Fruit fly (Drosophila melanogaster) whole organism, prepupa: ENCODE results near the gene CG45116.

Source experiments
- CG10631 ChIP-seq: fragments of 200-800 bp; sonication (Bioruptor generic); optimal IDR thresholded peaks from 2 replicates; lab custom pipeline; 2016; ENCODE audit warnings: missing biosample characterization, missing genetic modification characterization
- CG10669 ChIP-seq: fragments of 200-800 bp; sonication (Bioruptor generic); optimal IDR thresholded peaks from 3 replicates; lab custom pipeline; 2018; ENCODE audit warnings: missing biosample characterization, mild to moderate bottlenecking, missing genetic modification characterization, moderate library complexity
- CG11762 ChIP-seq: fragments of 200-800 bp; sonication (Bioruptor generic); optimal IDR thresholded peaks from 3 replicates; lab custom pipeline; 2016; ENCODE audit warnings: missing biosample characterization, missing genetic modification characterization; ENCODE audit not compliant: insufficient read depth
- CG31627 ChIP-seq: fragments of 200-800 bp; sonication (Bioruptor generic); optimal IDR thresholded peaks from 3 replicates; lab custom pipeline; 2016; ENCODE audit warnings: missing biosample characterization, missing genetic modification characterization
- CG32006 ChIP-seq: fragments of 200-800 bp; sonication (Bioruptor generic); optimal IDR thresholded peaks from 3 replicates; lab custom pipeline; 2017; ENCODE audit warnings: missing biosample characterization, mild to moderate bottlenecking, missing genetic modification characterization
- CG3919 ChIP-seq: fragments of 200-800 bp; sonication (Bioruptor generic); optimal IDR thresholded peaks from 3 replicates; lab custom pipeline; 2016; ENCODE audit warnings: missing biosample characterization, missing genetic modification characterization
- CG4318 ChIP-seq: fragments of 200-800 bp; sonication (Bioruptor generic); optimal IDR thresholded peaks from 3 replicates; lab custom pipeline; 2017; ENCODE audit warnings: missing biosample characterization, mild to moderate bottlenecking, missing genetic modification characterization
- CG6163 ChIP-seq: fragments of 200-800 bp; sonication (Bioruptor generic); IDR thresholded peaks from 3 replicates; pipeline ENCODE4 v1.3.6; 2022; ENCODE audit warnings: missing biosample characterization, missing genetic modification characterization
- CG6792 ChIP-seq: fragments of 200-800 bp; sonication (Bioruptor generic); optimal IDR thresholded peaks from 3 replicates; lab custom pipeline; 2016; ENCODE audit warnings: missing biosample characterization, missing genetic modification characterization
- CG6808 ChIP-seq: fragments of 200-800 bp; sonication (Bioruptor generic); optimal IDR thresholded peaks from 3 replicates; lab custom pipeline; 2017; ENCODE audit warnings: missing biosample characterization, missing genetic modification characterization, mild to moderate bottlenecking, moderate library complexity, missing genetic modification reagents
- CG8632 ChIP-seq: fragments of 200-800 bp; sonication (Bioruptor generic); optimal IDR thresholded peaks from 3 replicates; lab custom pipeline; 2016; ENCODE audit warnings: missing biosample characterization, missing genetic modification characterization
- CG9139 ChIP-seq: fragments of 200-800 bp; sonication (Bioruptor generic); optimal IDR thresholded peaks from 3 replicates; lab custom pipeline; 2017; ENCODE audit warnings: missing biosample characterization, mild to moderate bottlenecking, missing genetic modification characterization
- Eip78C ChIP-seq: fragments of 200-800 bp; sonication (Bioruptor generic); peaks from one replicate; lab custom pipeline; 2016; ENCODE audit warnings: missing biosample characterization, missing genetic modification characterization
- Eip93F ChIP-seq: fragments of 200-800 bp; sonication (Bioruptor generic); optimal IDR thresholded peaks from 2 replicates; lab custom pipeline; 2016; ENCODE audit warnings: missing biosample characterization, mild to moderate bottlenecking, missing genetic modification characterization
- Ets96B ChIP-seq: fragments of 200-800 bp; optimal IDR thresholded peaks from 2 replicates; lab custom pipeline; 2019; ENCODE audit warnings: missing biosample characterization, mild to moderate bottlenecking, missing genetic modification characterization, moderate library complexity
- Gug ChIP-seq: fragments of 200-800 bp; sonication (Bioruptor generic); IDR thresholded peaks from 2 replicates; pipeline ENCODE4 v1.3.6; 2022; ENCODE audit warnings: missing biosample characterization, missing genetic modification characterization
- Hr38 ChIP-seq: sonication (Bioruptor generic); optimal IDR thresholded peaks from 2 replicates; lab custom pipeline; 2016; ENCODE audit warnings: missing biosample characterization, missing genetic modification characterization
- Hr39 ChIP-seq: fragments of 200-800 bp; sonication (Bioruptor generic); optimal IDR thresholded peaks from 2 replicates; lab custom pipeline; 2016; ENCODE audit warnings: missing biosample characterization, missing genetic modification characterization
- Hr4 ChIP-seq: fragments of 200-800 bp; sonication (Bioruptor generic); optimal IDR thresholded peaks from 3 replicates; lab custom pipeline; 2016; ENCODE audit warnings: missing biosample characterization, missing genetic modification characterization
- Met ChIP-seq: fragments of 200-800 bp; sonication (Bioruptor generic); optimal IDR thresholded peaks from 3 replicates; lab custom pipeline; 2016; ENCODE audit warnings: missing biosample characterization, missing genetic modification characterization
- OdsH ChIP-seq: fragments of 200-800 bp; sonication (Bioruptor generic); optimal IDR thresholded peaks from 3 replicates; lab custom pipeline; 2016; ENCODE audit warnings: missing biosample characterization, missing genetic modification characterization
- Smox ChIP-seq: fragments of 200-800 bp; sonication (Bioruptor generic); optimal IDR thresholded peaks from 3 replicates; lab custom pipeline; 2016; ENCODE audit warnings: missing biosample characterization, missing genetic modification characterization
- Sox102F ChIP-seq: fragments of 200-800 bp; sonication (Bioruptor generic); optimal IDR thresholded peaks from 2 replicates; lab custom pipeline; 2016; ENCODE audit warnings: missing biosample characterization, mild to moderate bottlenecking, missing genetic modification characterization
- Sox14 ChIP-seq: fragments of 200-800 bp; sonication (Bioruptor generic); optimal IDR thresholded peaks from 3 replicates; lab custom pipeline; 2016; ENCODE audit warnings: missing biosample characterization, missing genetic modification characterization
- achi ChIP-seq: fragments of 200-800 bp; sonication (Bioruptor generic); optimal IDR thresholded peaks from 3 replicates; lab custom pipeline; 2016; ENCODE audit warnings: missing biosample characterization, missing genetic modification characterization
- acj6 ChIP-seq: fragments of 200-800 bp; sonication (Bioruptor generic); optimal IDR thresholded peaks from 3 replicates; lab custom pipeline; 2016; ENCODE audit warnings: missing biosample characterization, missing genetic modification characterization
- dac ChIP-seq: fragments of 200-800 bp; sonication (Bioruptor generic); optimal IDR thresholded peaks from 2 replicates; lab custom pipeline; 2017; ENCODE audit warnings: missing biosample characterization, mild to moderate bottlenecking, missing genetic modification characterization
- dsx ChIP-seq: fragments of 200-800 bp; optimal IDR thresholded peaks from 3 replicates; lab custom pipeline; 2019; ENCODE audit warnings: missing biosample characterization, mild to moderate bottlenecking, missing genetic modification characterization, moderate library complexity; ENCODE audit not compliant: poor library complexity, severe bottlenecking
- fd59A ChIP-seq: fragments of 200-800 bp; sonication (Bioruptor generic); optimal IDR thresholded peaks from 2 replicates; lab custom pipeline; 2017; ENCODE audit warnings: missing biosample characterization, mild to moderate bottlenecking, missing genetic modification characterization, missing genetic modification reagents
- fd85E ChIP-seq: fragments of 200-800 bp; sonication (Bioruptor generic); optimal IDR thresholded peaks from 3 replicates; lab custom pipeline; 2016; ENCODE audit warnings: missing biosample characterization, missing genetic modification characterization
- fkh ChIP-seq: fragments of 200-800 bp; sonication (Bioruptor generic); optimal IDR thresholded peaks from 3 replicates; lab custom pipeline; 2017; ENCODE audit warnings: missing biosample characterization, mild to moderate bottlenecking, missing genetic modification characterization, moderate library complexity
- lz ChIP-seq: fragments of 200-800 bp; sonication (Bioruptor generic); optimal IDR thresholded peaks from 3 replicates; lab custom pipeline; 2016; ENCODE audit warnings: missing biosample characterization, missing genetic modification characterization
- net ChIP-seq: fragments of 200-800 bp; sonication (Bioruptor generic); optimal IDR thresholded peaks from 3 replicates; lab custom pipeline; 2016; ENCODE audit warnings: missing biosample characterization, missing genetic modification characterization
- pdm3 ChIP-seq: fragments of 200-800 bp; sonication (Bioruptor generic); optimal IDR thresholded peaks from 3 replicates; lab custom pipeline; 2016; ENCODE audit warnings: missing biosample characterization, missing genetic modification characterization
- salr ChIP-seq, 2 experiments: fragments of 200-800 bp; sonication (Bioruptor generic); optimal IDR thresholded peaks; 3 replicates each; lab custom pipeline; 2016 to 2018; ENCODE audit warnings: missing biosample characterization in 2 of 2, missing genetic modification characterization in 2 of 2, mild to moderate bottlenecking in 1 of 2
- ss ChIP-seq, 2 experiments: fragments of 200-800 bp; sonication (Bioruptor generic); optimal IDR thresholded peaks; 2 replicates in 1 of 2; 3 replicates in 1 of 2; lab custom pipeline; 2017 to 2018; ENCODE audit warnings: mild to moderate bottlenecking in 2 of 2, missing biosample characterization in 2 of 2, missing genetic modification characterization in 2 of 2, moderate library complexity in 1 of 2
- topi ChIP-seq: fragments of 200-800 bp; sonication (Bioruptor generic); optimal IDR thresholded peaks from 3 replicates; lab custom pipeline; 2016; ENCODE audit warnings: missing biosample characterization, missing genetic modification characterization

CG45116 gene

dm6 chr3L:22699133-22699532 lies at the start of gene CG45116:
TSS of gene CG45116 (plus strand) at chr3L:22699433.
- peak; percentile 46 for TF ChIP-seq fkh (GFP tag; lab: Kevin White, UChicago)
- no peak for TF ChIP-seq dac

- TF ChIP-seq Gug (GFP tag; lab: Robert Waterston, UW) (no peak), Hr4 (no peak), CG11762 (GFP tag; lab: Kevin White, UChicago) (no peak), lz (GFP tag; lab: Kevin White, UChicago) (no peak), CG6163 (GFP tag; lab: Robert Waterston, UW) (no peak), CG4318 (GFP tag; lab: Kevin White, UChicago) (no peak), CG9139 (GFP tag; lab: Kevin White, UChicago) (no peak), fd59A (GFP tag; lab: Kevin White, UChicago) (no peak), Eip78C (GFP tag; lab: Kevin White, UChicago) (no peak), CG8632 (GFP tag; lab: Kevin White, UChicago) (no peak), ss (GFP tag; optimal IDR thresholded peaks at IDR 0.05; lab: Kevin White, UChicago) (no peak), net (GFP tag; lab: Kevin White, UChicago) (no peak), topi (GFP tag; lab: Kevin White, UChicago) (no peak), Smox (GFP tag; lab: Kevin White, UChicago) (no peak), Hr38 (no peak)
Observed at dm6 chr3L:22652425-22652824, 46.8 kb upstream of the CG45116 start, which contains the start of gene CG33772. TSS of gene CG33772 (minus strand) at chr3L:22652525.

dm6 chr3L:22665110-22665509 lies 34.1 kb upstream of the CG45116 start:
- TF ChIP-seq achi (GFP tag; lab: Kevin White, UChicago), result peak; percentile 23
- TF ChIP-seq dsx (GFP tag; lab: Kevin White, UChicago), result no peak
- TF ChIP-seq Sox14 (GFP tag; lab: Kevin White, UChicago), result peak; percentile 13
- TF ChIP-seq CG3919 (GFP tag; lab: Kevin White, UChicago), result peak; percentile 18
- peak; percentile 30 for TF ChIP-seq Sox102F (GFP tag; lab: Kevin White, UChicago)
- TF ChIP-seq topi (GFP tag; lab: Kevin White, UChicago), result peak; percentile 36
- no peak for TF ChIP-seq salr (GFP tag; optimal IDR thresholded peaks at IDR 0.05; lab: Kevin White, UChicago)
- peak; percentile 13 for TF ChIP-seq Hr4
- TF ChIP-seq Eip93F (GFP tag; lab: Kevin White, UChicago), result no peak
- peak; percentile 47 for TF ChIP-seq Met (GFP tag; lab: Kevin White, UChicago)
- TF ChIP-seq pdm3 (GFP tag; lab: Kevin White, UChicago), result peak; percentile 34
- no peak for TF ChIP-seq dac
- TF ChIP-seq fkh (GFP tag; lab: Kevin White, UChicago), result no peak
- peak; percentile 8 for TF ChIP-seq acj6 (GFP tag; lab: Kevin White, UChicago)
- TF ChIP-seq CG32006 (GFP tag; lab: Kevin White, UChicago), result peak; percentile 15
- TF ChIP-seq lz (GFP tag; lab: Kevin White, UChicago), result peak; percentile 27
- peak; percentile 46 for TF ChIP-seq CG31627
- TF ChIP-seq Eip78C (GFP tag; lab: Kevin White, UChicago), result peak; percentile 46
- TF ChIP-seq CG6163 (GFP tag; lab: Robert Waterston, UW), result 0 out of 3 replicates have a peak, but pooled peaks have one; percentile 39
- TF ChIP-seq Hr39 (GFP tag; lab: Kevin White, UChicago), result peak; percentile 44
- TF ChIP-seq CG6792 (GFP tag; lab: Kevin White, UChicago), result peak; percentile 10
- no peak for TF ChIP-seq fd85E (GFP tag; lab: Kevin White, UChicago)
- peak; percentile 38 for TF ChIP-seq OdsH (GFP tag; lab: Kevin White, UChicago)
- peak; percentile 21 for TF ChIP-seq CG10631
- TF ChIP-seq Smox (GFP tag; lab: Kevin White, UChicago), result peak; percentile 31
- no peak for TF ChIP-seq ss (GFP tag; optimal IDR thresholded peaks at IDR 0.05; lab: Kevin White, UChicago)
- TF ChIP-seq CG10669 (GFP tag; lab: Kevin White, UChicago), result peak; percentile 24
- no peak for TF ChIP-seq CG6808
- TF ChIP-seq Ets96B (tag; lab: Kevin White, UChicago), result no peak
